Worm (Caenorhabditis elegans) whole organism, L1 larva: Measurements from ENCODE around the gene vgln-1.

Experiments used
- C34B4.2 ChIP-seq: sonication (generic microtip); optimal IDR thresholded peaks from 2 replicates; lab custom pipeline; 2017; ENCODE audit warnings: mild to moderate bottlenecking, missing genetic modification characterization, missing compliant biosample characterization
- F16B12.6 ChIP-seq: fragments of 150-350 bp; optimal IDR thresholded peaks from 2 replicates; lab custom pipeline; 2014; ENCODE audit warnings: missing biosample characterization, missing genetic modification characterization
- aly-2 ChIP-seq: fragments of 150-350 bp; optimal IDR thresholded peaks from 2 replicates; lab custom pipeline; 2014; ENCODE audit warnings: missing biosample characterization, missing genetic modification characterization
- ama-1 ChIP-seq: fragments of 150-350 bp; optimal IDR thresholded peaks from 2 replicates; lab custom pipeline; 2014
- blmp-1 ChIP-seq: fragments of 150-350 bp; optimal IDR thresholded peaks from 2 replicates; lab custom pipeline; 2014; ENCODE audit warnings: missing biosample characterization, missing genetic modification characterization
- ceh-63 ChIP-seq: fragments of 200-800 bp; sonication (Bioruptor generic); optimal IDR thresholded peaks from 2 replicates; lab custom pipeline; 2018; ENCODE audit warnings: mild to moderate bottlenecking, missing genetic modification characterization, missing compliant biosample characterization
- ceh-82 ChIP-seq, 3 experiments: fragments of 150-350 bp in 1 of 3; sonication (generic microtip) in 2 of 3; optimal IDR thresholded peaks; 2 replicates each; lab custom pipeline; 2014 to 2017; ENCODE audit warnings: missing biosample characterization in 3 of 3, missing genetic modification characterization in 3 of 3
- ces-1 ChIP-seq: fragments of 150-350 bp; optimal IDR thresholded peaks from 2 replicates; lab custom pipeline; 2014; ENCODE audit warnings: missing biosample characterization, missing genetic modification reagents, missing genetic modification characterization
- dpl-1 ChIP-seq, 3 experiments: fragments of 150-350 bp in 2 of 3; sonication (generic microtip) in 1 of 3; optimal IDR thresholded peaks; 2 replicates each; lab custom pipeline; 2014 to 2017; ENCODE audit warnings: missing biosample characterization in 3 of 3, missing genetic modification characterization in 3 of 3, missing genetic modification reagents in 3 of 3
- dsc-1 ChIP-seq: sonication (generic microtip); optimal IDR thresholded peaks from 2 replicates; lab custom pipeline; 2016; ENCODE audit warnings: mild to moderate bottlenecking, missing genetic modification characterization, missing compliant biosample characterization
- efl-1 ChIP-seq, 4 experiments: fragments of 150-350 bp; optimal IDR thresholded peaks in 3 of 4; peaks in 1 of 4; 1 replicate in 1 of 4; 2 replicates in 3 of 4; lab custom pipeline; 2014; ENCODE audit warnings: missing biosample characterization in 2 of 4, missing genetic modification characterization in 2 of 4, missing genetic modification reagents in 2 of 4
- efl-3 ChIP-seq: fragments of 200-800 bp; sonication (Bioruptor generic); optimal IDR thresholded peaks from 2 replicates; lab custom pipeline; 2018; ENCODE audit warnings: mild to moderate bottlenecking, missing genetic modification characterization, missing compliant biosample characterization
- egl-27 ChIP-seq, 2 experiments: fragments of 150-350 bp in 1 of 2; sonication (generic microtip); optimal IDR thresholded peaks; 3 replicates each; lab custom pipeline; 2017 to 2018; ENCODE audit warnings: missing biosample characterization in 2 of 2, missing genetic modification characterization in 2 of 2, missing genetic modification reagents in 2 of 2
- elt-3 ChIP-seq, 6 experiments: fragments of 150-350 bp in 1 of 6; sonication (generic microtip); optimal IDR thresholded peaks; 2 replicates each; lab custom pipeline; 2017 to 2018; ENCODE audit warnings: missing biosample characterization in 6 of 6, missing genetic modification characterization in 6 of 6, inconsistent platforms in 1 of 6
- fkh-8 ChIP-seq: sonication (generic microtip); optimal IDR thresholded peaks from 2 replicates; lab custom pipeline; 2016; ENCODE audit warnings: mild to moderate bottlenecking, missing genetic modification characterization, missing compliant biosample characterization
- fos-1 ChIP-seq: fragments of 150-350 bp; optimal IDR thresholded peaks from 2 replicates; lab custom pipeline; 2014; ENCODE audit warnings: missing biosample characterization, missing genetic modification characterization
- hlh-4 ChIP-seq: sonication (generic microtip); optimal IDR thresholded peaks from 2 replicates; lab custom pipeline; 2016; ENCODE audit warnings: mild to moderate bottlenecking, missing genetic modification characterization, missing compliant biosample characterization
- hpl-2 ChIP-seq: fragments of 150-350 bp; optimal IDR thresholded peaks from 2 replicates; lab custom pipeline; 2014; ENCODE audit warnings: missing biosample characterization, missing genetic modification reagents, missing genetic modification characterization
- isw-1 ChIP-seq: fragments of 200-800 bp; sonication (Bioruptor generic); IDR thresholded peaks from 2 replicates; pipeline ENCODE4 v1.3.6; 2022; ENCODE audit warnings: missing genetic modification characterization, missing compliant biosample characterization
- jun-1 ChIP-seq: fragments of 150-350 bp; optimal IDR thresholded peaks from 2 replicates; lab custom pipeline; 2014; ENCODE audit warnings: missing biosample characterization, missing genetic modification reagents, missing genetic modification characterization
- lin-14 ChIP-seq: fragments of 200-800 bp; sonication (Bioruptor generic); optimal IDR thresholded peaks from 2 replicates; lab custom pipeline; 2018; ENCODE audit warnings: mild to moderate bottlenecking, missing genetic modification characterization, moderate library complexity, missing compliant biosample characterization
- lin-15B ChIP-seq: fragments of 150-350 bp; sonication (generic microtip); optimal IDR thresholded peaks from 3 replicates; lab custom pipeline; 2014; ENCODE audit warnings: missing biosample characterization, missing genetic modification characterization
- lin-35 ChIP-seq, 2 experiments: fragments of 150-350 bp; optimal IDR thresholded peaks; 2 replicates each; lab custom pipeline; 2014; ENCODE audit warnings: missing biosample characterization in 2 of 2, missing genetic modification characterization in 2 of 2, missing genetic modification reagents in 2 of 2
- lin-39 ChIP-seq: fragments of 150-350 bp; optimal IDR thresholded peaks from 2 replicates; lab custom pipeline; 2014; ENCODE audit warnings: missing biosample characterization, missing genetic modification reagents, missing genetic modification characterization
- lir-3 ChIP-seq: sonication (generic microtip); optimal IDR thresholded peaks from 2 replicates; lab custom pipeline; 2016; ENCODE audit warnings: mild to moderate bottlenecking, missing genetic modification characterization, moderate library complexity, missing compliant biosample characterization; ENCODE audit not compliant: poor library complexity
- lsy-2 ChIP-seq, 2 experiments: fragments of 150-350 bp; optimal IDR thresholded peaks; 2 replicates each; lab custom pipeline; 2014; ENCODE audit warnings: missing biosample characterization in 2 of 2, missing genetic modification characterization in 2 of 2
- mdl-1 ChIP-seq, 2 experiments: fragments of 150-350 bp; optimal IDR thresholded peaks; 2 replicates each; lab custom pipeline; 2014 to 2017; ENCODE audit warnings: missing biosample characterization in 2 of 2, missing genetic modification characterization in 2 of 2, inconsistent platforms in 1 of 2
- mep-1 ChIP-seq: fragments of 150-350 bp; optimal IDR thresholded peaks from 2 replicates; lab custom pipeline; 2014; ENCODE audit warnings: missing biosample characterization, missing genetic modification characterization
- nhr-11 ChIP-seq: fragments of 150-350 bp; optimal IDR thresholded peaks from 2 replicates; lab custom pipeline; 2014; ENCODE audit warnings: missing biosample characterization, missing genetic modification characterization
- nhr-19 ChIP-seq: fragments of 200-800 bp; sonication (Bioruptor generic); conservative IDR thresholded peaks from 2 replicates; pipeline ENCODE4 v1.3.6; 2022; ENCODE audit warnings: missing genetic modification characterization, missing compliant biosample characterization
- nhr-20 ChIP-seq: sonication (generic microtip); optimal IDR thresholded peaks from 2 replicates; lab custom pipeline; 2016; ENCODE audit warnings: mild to moderate bottlenecking, missing genetic modification characterization, missing compliant biosample characterization
- nhr-28 ChIP-seq: fragments of 150-350 bp; optimal IDR thresholded peaks from 2 replicates; lab custom pipeline; 2014; ENCODE audit warnings: missing biosample characterization, missing genetic modification characterization
- nhr-47 ChIP-seq: sonication (generic microtip); optimal IDR thresholded peaks from 2 replicates; lab custom pipeline; 2016; ENCODE audit warnings: mild to moderate bottlenecking, missing genetic modification characterization, moderate library complexity, missing compliant biosample characterization
- nhr-71 ChIP-seq: sonication (generic microtip); optimal IDR thresholded peaks from 2 replicates; lab custom pipeline; 2016; ENCODE audit warnings: mild to moderate bottlenecking, missing genetic modification characterization, moderate library complexity, missing compliant biosample characterization
- nhr-76 ChIP-seq: sonication (generic microtip); optimal IDR thresholded peaks from 2 replicates; lab custom pipeline; 2017; ENCODE audit warnings: missing biosample characterization, missing genetic modification characterization
- nhr-77 ChIP-seq: fragments of 150-350 bp; optimal IDR thresholded peaks from 2 replicates; lab custom pipeline; 2014; ENCODE audit warnings: missing biosample characterization, missing genetic modification characterization
- nhr-84 ChIP-seq: sonication (generic microtip); optimal IDR thresholded peaks from 2 replicates; lab custom pipeline; 2017; ENCODE audit warnings: missing biosample characterization, missing genetic modification characterization
- nhr-85 ChIP-seq: sonication (generic microtip); peaks from one replicate; lab custom pipeline; 2016; ENCODE audit warnings: missing genetic modification characterization, inconsistent platforms, missing compliant biosample characterization
- nhr-90 ChIP-seq: sonication (generic microtip); optimal IDR thresholded peaks from 2 replicates; lab custom pipeline; 2016; ENCODE audit warnings: mild to moderate bottlenecking, missing genetic modification characterization, missing compliant biosample characterization; ENCODE audit not compliant: poor library complexity
- pag-3 ChIP-seq: sonication (generic microtip); optimal IDR thresholded peaks from 2 replicates; lab custom pipeline; 2017; ENCODE audit warnings: missing genetic modification characterization, mild to moderate bottlenecking, missing compliant biosample characterization, antibody characterized with exemption, borderline replicate concordance; ENCODE audit not compliant: insufficient read depth
- rnt-1 ChIP-seq: sonication (generic microtip); optimal IDR thresholded peaks from 2 replicates; lab custom pipeline; 2016; ENCODE audit warnings: mild to moderate bottlenecking, missing genetic modification characterization, moderate library complexity, missing compliant biosample characterization
- skn-1 ChIP-seq: fragments of 150-350 bp; optimal IDR thresholded peaks from 2 replicates; lab custom pipeline; 2014; ENCODE audit warnings: missing biosample characterization, missing genetic modification characterization
- snpc-4 ChIP-seq: fragments of 150-350 bp; optimal IDR thresholded peaks from 2 replicates; lab custom pipeline; 2014; ENCODE audit warnings: missing biosample characterization, missing genetic modification characterization
- snu-23 ChIP-seq: sonication (generic microtip); optimal IDR thresholded peaks from 2 replicates; lab custom pipeline; 2016; ENCODE audit warnings: missing genetic modification characterization, missing compliant biosample characterization
- sup-37 ChIP-seq: fragments of 200-800 bp; sonication (Bioruptor generic); optimal IDR thresholded peaks from 2 replicates; lab custom pipeline; 2018; ENCODE audit warnings: mild to moderate bottlenecking, missing genetic modification characterization, missing compliant biosample characterization
- tbx-2 ChIP-seq: sonication (generic microtip); optimal IDR thresholded peaks from 2 replicates; lab custom pipeline; 2016; ENCODE audit warnings: missing genetic modification characterization, missing compliant biosample characterization
- tlp-1 ChIP-seq: fragments of 150-350 bp; optimal IDR thresholded peaks from 2 replicates; lab custom pipeline; 2014; ENCODE audit warnings: missing biosample characterization, missing genetic modification characterization
- unc-30 ChIP-seq: sonication (generic microtip); optimal IDR thresholded peaks from 2 replicates; lab custom pipeline; 2017; ENCODE audit warnings: missing biosample characterization, missing genetic modification characterization
- unc-98 ChIP-seq: fragments of 200-800 bp; sonication (Bioruptor generic); IDR thresholded peaks from 2 replicates; pipeline ENCODE4 v1.3.6; 2022; ENCODE audit warnings: missing genetic modification characterization, missing compliant biosample characterization
- xbp-1 ChIP-seq: sonication (generic microtip); optimal IDR thresholded peaks from 2 replicates; lab custom pipeline; 2016; ENCODE audit warnings: missing genetic modification characterization, missing compliant biosample characterization
- zag-1 ChIP-seq: fragments of 150-350 bp; optimal IDR thresholded peaks from 2 replicates; lab custom pipeline; 2014; ENCODE audit warnings: missing biosample characterization, missing genetic modification characterization
- ztf-11 ChIP-seq, 2 experiments: sonication (generic microtip); optimal IDR thresholded peaks; 2 replicates each; lab custom pipeline; 2016 to 2017; ENCODE audit warnings: missing genetic modification characterization in 2 of 2, missing biosample characterization in 1 of 2, missing compliant biosample characterization in 1 of 2
- ztf-4 ChIP-seq: fragments of 150-350 bp; optimal IDR thresholded peaks from 2 replicates; lab custom pipeline; 2014; ENCODE audit warnings: missing biosample characterization, missing genetic modification characterization

The vgln-1 gene

ce11 chrII:9937611-9938010 is 46.7 kb upstream of the vgln-1 start:
- peak; percentile 97 for TF ChIP-seq nhr-71 (tag; lab: Kevin White, UChicago)
- TF ChIP-seq nhr-47 (tag; lab: Kevin White, UChicago): peak; percentile 75
- TF ChIP-seq efl-1 (optimal IDR thresholded peaks at IDR 0.05; lab: Kevin White, UChicago): peak; percentile 62 to 74
- TF ChIP-seq efl-1 (GFP tag; optimal IDR thresholded peaks at IDR 0.05 in 1 of 2; lab: Kevin White, UChicago): peak; percentile 68 to 96
- TF ChIP-seq lin-35 (GFP tag; optimal IDR thresholded peaks at IDR 0.05; lab: Kevin White, UChicago): peak; percentile 75 to 87
- peak; percentile 51 for TF ChIP-seq skn-1 (tag; lab: Kevin White, UChicago)
- peak; percentile 37 for TF ChIP-seq nhr-84 (tag; lab: Kevin White, UChicago)
- peak; percentile 50 for TF ChIP-seq xbp-1 (tag; lab: Kevin White, UChicago)
- peak; percentile 94 for TF ChIP-seq snu-23 (GFP tag; lab: Kevin White, UChicago)
- peak; percentile 11 for TF ChIP-seq lin-15B (tag; lab: Kevin White, UChicago)
- peak; percentile 94 for TF ChIP-seq nhr-20
- TF ChIP-seq ceh-63 (GFP tag; lab: Kevin White, UChicago): no peak
- peak; percentile 43 for TF ChIP-seq dsc-1 (tag; lab: Kevin White, UChicago)
- TF ChIP-seq isw-1 (GFP tag; lab: Robert Waterston, UW): 0 out of 2 replicates have a peak, but pooled peaks have one; percentile 3
- no peak for TF ChIP-seq aly-2 (tag; lab: Kevin White, UChicago)
- no peak for TF ChIP-seq ces-1
- TF ChIP-seq efl-3: no peak
- peak; percentile 56 to 71 (median 66) for TF ChIP-seq dpl-1 (GFP tag; optimal IDR thresholded peaks at IDR 0.05; lab: Kevin White, UChicago)
- peak; percentile 37 to 98 for TF ChIP-seq mdl-1 (tag; optimal IDR thresholded peaks at IDR 0.05; lab: Kevin White, UChicago)
- TF ChIP-seq nhr-28 (tag; lab: Kevin White, UChicago): no peak
- TF ChIP-seq fos-1: peak; percentile 65
- TF ChIP-seq lin-14 (GFP tag; lab: Kevin White, UChicago): peak; percentile 97
- TF ChIP-seq egl-27 (tag; optimal IDR thresholded peaks at IDR 0.05; lab: Kevin White, UChicago): peak; percentile 11 to 75
- peak; percentile 66 for TF ChIP-seq lir-3 (tag; lab: Kevin White, UChicago)
- peak; percentile 32 for TF ChIP-seq sup-37 (GFP tag; lab: Kevin White, UChicago)
- TF ChIP-seq F16B12.6 (tag; lab: Kevin White, UChicago): no peak
- no peak; the same call in 1 of the 2 replicates for TF ChIP-seq unc-98 (GFP tag; lab: Robert Waterston, UW)
- peak; percentile 83 for TF ChIP-seq nhr-19
- peak; percentile 78 for TF ChIP-seq nhr-77 (tag; lab: Kevin White, UChicago)
- TF ChIP-seq elt-3 (tag; optimal IDR thresholded peaks at IDR 0.05; lab: Kevin White, UChicago): peak in 3 of 6 experiments; percentile 70 to 98 (median 75)
- TF ChIP-seq nhr-76 (tag; lab: Kevin White, UChicago): peak; percentile 22
- peak; percentile 14 to 59 (median 26) for TF ChIP-seq ceh-82 (tag; optimal IDR thresholded peaks at IDR 0.05; lab: Kevin White, UChicago)
- peak; percentile 88 for TF ChIP-seq nhr-11
- TF ChIP-seq tlp-1 (tag; lab: Kevin White, UChicago): no peak
- no peak for TF ChIP-seq hpl-2 (GFP tag; lab: Kevin White, UChicago)
- peak; percentile 93 for TF ChIP-seq nhr-85 (tag; lab: Kevin White, UChicago)
- no peak for TF ChIP-seq pag-3 (tag; lab: Kevin White, UChicago)
- TF ChIP-seq unc-30: no peak
- no peak for TF ChIP-seq ztf-11 (tag; optimal IDR thresholded peaks at IDR 0.05; lab: Kevin White, UChicago)
- no peak for TF ChIP-seq zag-1
- TF ChIP-seq snpc-4 (tag; lab: Kevin White, UChicago): peak; percentile 40
- TF ChIP-seq fkh-8: peak; percentile 56
- TF ChIP-seq blmp-1: peak; percentile 97
- TF ChIP-seq tbx-2 (tag; lab: Kevin White, UChicago): peak; percentile 80
- peak; percentile 41 for TF ChIP-seq ama-1 (lab: Kevin White, UChicago)
- no peak for TF ChIP-seq jun-1 (tag; lab: Kevin White, UChicago)
- TF ChIP-seq hlh-4 (tag; lab: Kevin White, UChicago): no peak
- peak; percentile 76 for TF ChIP-seq rnt-1 (tag; lab: Kevin White, UChicago)
- TF ChIP-seq C34B4.2 (tag; lab: Kevin White, UChicago): no peak
- TF ChIP-seq nhr-90 (tag; lab: Kevin White, UChicago): peak; percentile 83
- TF ChIP-seq lin-39 (tag; lab: Kevin White, UChicago): peak; percentile 42
- TF ChIP-seq lsy-2 (tag; optimal IDR thresholded peaks at IDR 0.05; lab: Kevin White, UChicago): peak; percentile 80 to 89
- TF ChIP-seq mep-1: peak; percentile 87
- peak; percentile 60 for TF ChIP-seq ztf-4
